Worm (Caenorhabditis elegans): Measurements from ENCODE around the gene lido-7.

DNA sequence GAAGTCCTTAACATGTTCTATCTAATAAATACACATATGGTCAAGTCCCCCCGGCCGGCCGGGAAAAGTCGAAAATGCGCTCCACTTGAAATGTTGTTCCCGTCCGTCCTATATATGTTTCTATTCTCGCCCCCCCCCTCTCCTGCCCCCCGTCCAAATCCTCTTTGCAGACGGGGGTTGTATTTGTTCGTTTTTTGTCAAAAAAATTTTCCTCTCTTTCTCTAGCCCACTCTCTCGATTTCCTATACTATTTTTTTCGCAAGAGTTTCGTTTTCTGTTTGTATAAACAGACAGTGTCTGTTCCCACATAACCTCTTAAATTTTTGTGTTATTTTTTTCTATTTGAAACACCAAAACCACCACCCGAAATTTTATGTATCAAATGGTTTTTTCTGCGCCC, 21.0 kb upstream of the lido-7 start:
- no peak for TF ChIP-seq sptf-1 (tag; optimal IDR thresholded peaks at IDR 0.05)
- TF ChIP-seq elt-3 (tag; optimal IDR thresholded peaks at IDR 0.05), result no peak
- no peak for TF ChIP-seq mls-2 (tag; optimal IDR thresholded peaks at IDR 0.05)
- TF ChIP-seq unc-39 (tag; optimal IDR thresholded peaks at IDR 0.05), result no peak
- no peak for TF ChIP-seq unc-62 (GFP tag; optimal IDR thresholded peaks at IDR 0.05)
- no peak for TF ChIP-seq hlh-1 (tag; optimal IDR thresholded peaks at IDR 0.05)

Measured in whole organism, mixed stage, embryonic.